Worm (Caenorhabditis elegans) whole organism, dauer: ENCODE data around the gene C04E6.4.

ENCODE experiments used
- unc-62 ChIP-seq: sonication (generic microtip); optimal IDR thresholded peaks from 2 replicates; lab custom pipeline; 2017; ENCODE audit warnings: missing biosample characterization, missing genetic modification reagents, missing genetic modification characterization

Gene C04E6.4

ce11 chrV:5955627-5956026 lies 48.4 kb downstream of the C04E6.4 start:
- TF ChIP-seq unc-62 (GFP tag; lab: Kevin White, UChicago), result no peak
